Worm (Caenorhabditis elegans): ENCODE data around the gene cyc-2.2.

DNA sequence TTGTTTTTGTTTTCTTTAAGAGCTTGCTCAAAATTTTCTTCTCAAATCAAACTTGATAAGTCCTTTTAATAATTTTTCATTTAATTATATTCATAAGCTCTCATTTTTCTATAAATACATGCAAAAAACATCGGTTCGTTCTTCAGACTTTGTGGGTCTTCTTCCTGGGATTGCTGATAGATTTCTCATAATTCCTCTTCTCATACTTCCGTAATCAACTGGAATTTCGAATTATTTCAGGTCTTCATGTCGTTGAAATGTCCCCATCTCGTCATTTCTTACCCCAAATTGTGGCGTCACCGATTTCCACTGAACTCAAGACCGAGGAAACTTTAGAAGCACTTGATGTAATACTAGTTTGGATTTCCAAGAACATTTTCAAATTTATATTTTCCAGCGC, 47.1 kb downstream of the cyc-2.2 start:
- TF ChIP-seq ama-1 (optimal IDR thresholded peaks at IDR 0.05), result no peak
- TF ChIP-seq lin-13 (GFP tag; optimal IDR thresholded peaks at IDR 0.05), result no peak
- TF ChIP-seq zag-1 (tag; optimal IDR thresholded peaks at IDR 0.05), result no peak
- no peak for TF ChIP-seq blmp-1 (tag; optimal IDR thresholded peaks at IDR 0.05; ENCODE audit: insufficient read depth)
- TF ChIP-seq nhr-77 (tag; optimal IDR thresholded peaks at IDR 0.05), result no peak

Data from whole organism, L2 larva.